Worm (Caenorhabditis elegans) whole organism, L1 larva: Measurements from ENCODE around the gene C26H9A.3.
A peak's percentile ranks its signal among the peaks of the same experiment; 100 is the strongest.

Source experiments
- C04F5.9 ChIP-seq: sonication (generic microtip); optimal IDR thresholded peaks from 2 replicates; lab custom pipeline; 2016; ENCODE audit warnings: missing genetic modification characterization, missing compliant biosample characterization
- C16A3.4 ChIP-seq: fragments of 150-350 bp; optimal IDR thresholded peaks from 2 replicates; lab custom pipeline; 2014; ENCODE audit warnings: missing biosample characterization, missing genetic modification characterization
- C34B4.2 ChIP-seq: sonication (generic microtip); optimal IDR thresholded peaks from 2 replicates; lab custom pipeline; 2017; ENCODE audit warnings: mild to moderate bottlenecking, missing genetic modification characterization, missing compliant biosample characterization
- F16B12.6 ChIP-seq: fragments of 150-350 bp; optimal IDR thresholded peaks from 2 replicates; lab custom pipeline; 2014; ENCODE audit warnings: missing biosample characterization, missing genetic modification characterization
- Y116A8C.19 ChIP-seq: sonication (generic microtip); optimal IDR thresholded peaks from 2 replicates; lab custom pipeline; 2016; ENCODE audit warnings: missing compliant biosample characterization, missing genetic modification characterization, borderline replicate concordance
- aha-1 ChIP-seq: fragments of 150-350 bp; optimal IDR thresholded peaks from 2 replicates; lab custom pipeline; 2014; ENCODE audit warnings: missing biosample characterization, missing genetic modification characterization
- alr-1 ChIP-seq: fragments of 200-800 bp; sonication (Bioruptor generic); optimal IDR thresholded peaks from 2 replicates; lab custom pipeline; 2018; ENCODE audit warnings: borderline replicate concordance, mild to moderate bottlenecking, missing genetic modification characterization, missing compliant biosample characterization
- aly-2 ChIP-seq: fragments of 150-350 bp; optimal IDR thresholded peaks from 2 replicates; lab custom pipeline; 2014; ENCODE audit warnings: missing biosample characterization, missing genetic modification characterization
- blmp-1 ChIP-seq: fragments of 150-350 bp; optimal IDR thresholded peaks from 2 replicates; lab custom pipeline; 2014; ENCODE audit warnings: missing biosample characterization, missing genetic modification characterization
- ceh-63 ChIP-seq: fragments of 200-800 bp; sonication (Bioruptor generic); optimal IDR thresholded peaks from 2 replicates; lab custom pipeline; 2018; ENCODE audit warnings: mild to moderate bottlenecking, missing genetic modification characterization, missing compliant biosample characterization
- ceh-82 ChIP-seq, 3 experiments: fragments of 150-350 bp in 1 of 3; sonication (generic microtip) in 2 of 3; optimal IDR thresholded peaks; 2 replicates each; lab custom pipeline; 2014 to 2017; ENCODE audit warnings: missing biosample characterization in 3 of 3, missing genetic modification characterization in 3 of 3
- ceh-90 ChIP-seq: sonication (generic microtip); optimal IDR thresholded peaks from 2 replicates; lab custom pipeline; 2016; ENCODE audit warnings: missing genetic modification characterization, missing compliant biosample characterization
- dpl-1 ChIP-seq, 3 experiments: fragments of 150-350 bp in 2 of 3; sonication (generic microtip) in 1 of 3; optimal IDR thresholded peaks; 2 replicates each; lab custom pipeline; 2014 to 2017; ENCODE audit warnings: missing biosample characterization in 3 of 3, missing genetic modification characterization in 3 of 3, missing genetic modification reagents in 3 of 3
- dsc-1 ChIP-seq: sonication (generic microtip); optimal IDR thresholded peaks from 2 replicates; lab custom pipeline; 2016; ENCODE audit warnings: mild to moderate bottlenecking, missing genetic modification characterization, missing compliant biosample characterization
- efl-3 ChIP-seq: fragments of 200-800 bp; sonication (Bioruptor generic); optimal IDR thresholded peaks from 2 replicates; lab custom pipeline; 2018; ENCODE audit warnings: mild to moderate bottlenecking, missing genetic modification characterization, missing compliant biosample characterization
- egl-27 ChIP-seq, 2 experiments: fragments of 150-350 bp in 1 of 2; sonication (generic microtip); optimal IDR thresholded peaks; 3 replicates each; lab custom pipeline; 2017 to 2018; ENCODE audit warnings: missing biosample characterization in 2 of 2, missing genetic modification characterization in 2 of 2, missing genetic modification reagents in 2 of 2
- elt-2 ChIP-seq: sonication (generic microtip); optimal IDR thresholded peaks from 2 replicates; lab custom pipeline; 2016; ENCODE audit warnings: missing genetic modification characterization, mild to moderate bottlenecking, inconsistent platforms, missing compliant biosample characterization, missing genetic modification reagents
- fkh-4 ChIP-seq: sonication (generic microtip); optimal IDR thresholded peaks from 2 replicates; lab custom pipeline; 2016; ENCODE audit warnings: missing compliant biosample characterization, missing genetic modification characterization, borderline replicate concordance
- fkh-8 ChIP-seq: sonication (generic microtip); optimal IDR thresholded peaks from 2 replicates; lab custom pipeline; 2016; ENCODE audit warnings: mild to moderate bottlenecking, missing genetic modification characterization, missing compliant biosample characterization
- fos-1 ChIP-seq: fragments of 150-350 bp; optimal IDR thresholded peaks from 2 replicates; lab custom pipeline; 2014; ENCODE audit warnings: missing biosample characterization, missing genetic modification characterization
- grh-1 ChIP-seq: fragments of 200-800 bp; sonication (Bioruptor generic); IDR thresholded peaks from 2 replicates; pipeline ENCODE4 v1.3.6; 2022; ENCODE audit warnings: missing genetic modification reagents, missing genetic modification characterization, missing compliant biosample characterization
- hlh-17 ChIP-seq: fragments of 200-800 bp; sonication (Bioruptor generic); optimal IDR thresholded peaks from 2 replicates; lab custom pipeline; 2018; ENCODE audit warnings: missing genetic modification characterization, mild to moderate bottlenecking, missing compliant biosample characterization, moderate library complexity, borderline replicate concordance
- hlh-4 ChIP-seq: sonication (generic microtip); optimal IDR thresholded peaks from 2 replicates; lab custom pipeline; 2016; ENCODE audit warnings: mild to moderate bottlenecking, missing genetic modification characterization, missing compliant biosample characterization
- hpl-2 ChIP-seq: fragments of 150-350 bp; optimal IDR thresholded peaks from 2 replicates; lab custom pipeline; 2014; ENCODE audit warnings: missing biosample characterization, missing genetic modification reagents, missing genetic modification characterization
- irx-1 ChIP-seq: sonication (generic microtip); optimal IDR thresholded peaks from 2 replicates; lab custom pipeline; 2016; ENCODE audit warnings: missing genetic modification characterization, missing compliant biosample characterization
- isw-1 ChIP-seq: fragments of 200-800 bp; sonication (Bioruptor generic); IDR thresholded peaks from 2 replicates; pipeline ENCODE4 v1.3.6; 2022; ENCODE audit warnings: missing genetic modification characterization, missing compliant biosample characterization
- lin-13 ChIP-seq: fragments of 150-350 bp; optimal IDR thresholded peaks from 2 replicates; lab custom pipeline; 2014; ENCODE audit warnings: missing biosample characterization, missing genetic modification reagents, missing genetic modification characterization
- lin-14 ChIP-seq: fragments of 200-800 bp; sonication (Bioruptor generic); optimal IDR thresholded peaks from 2 replicates; lab custom pipeline; 2018; ENCODE audit warnings: mild to moderate bottlenecking, missing genetic modification characterization, moderate library complexity, missing compliant biosample characterization
- lin-35 ChIP-seq, 2 experiments: fragments of 150-350 bp; optimal IDR thresholded peaks; 2 replicates each; lab custom pipeline; 2014; ENCODE audit warnings: missing biosample characterization in 2 of 2, missing genetic modification characterization in 2 of 2, missing genetic modification reagents in 2 of 2
- lin-39 ChIP-seq: fragments of 150-350 bp; optimal IDR thresholded peaks from 2 replicates; lab custom pipeline; 2014; ENCODE audit warnings: missing biosample characterization, missing genetic modification reagents, missing genetic modification characterization
- lir-3 ChIP-seq: sonication (generic microtip); optimal IDR thresholded peaks from 2 replicates; lab custom pipeline; 2016; ENCODE audit warnings: mild to moderate bottlenecking, missing genetic modification characterization, moderate library complexity, missing compliant biosample characterization; ENCODE audit not compliant: poor library complexity
- lsy-2 ChIP-seq, 2 experiments: fragments of 150-350 bp; optimal IDR thresholded peaks; 2 replicates each; lab custom pipeline; 2014; ENCODE audit warnings: missing biosample characterization in 2 of 2, missing genetic modification characterization in 2 of 2
- mef-2 ChIP-seq: fragments of 150-350 bp; optimal IDR thresholded peaks from 2 replicates; lab custom pipeline; 2014; ENCODE audit warnings: missing biosample characterization, missing genetic modification characterization
- nhr-11 ChIP-seq: fragments of 150-350 bp; optimal IDR thresholded peaks from 2 replicates; lab custom pipeline; 2014; ENCODE audit warnings: missing biosample characterization, missing genetic modification characterization
- nhr-12 ChIP-seq: sonication (generic microtip); optimal IDR thresholded peaks from 2 replicates; lab custom pipeline; 2017; ENCODE audit warnings: missing biosample characterization, missing genetic modification characterization
- nhr-20 ChIP-seq: sonication (generic microtip); optimal IDR thresholded peaks from 2 replicates; lab custom pipeline; 2016; ENCODE audit warnings: mild to moderate bottlenecking, missing genetic modification characterization, missing compliant biosample characterization
- nhr-76 ChIP-seq: sonication (generic microtip); optimal IDR thresholded peaks from 2 replicates; lab custom pipeline; 2017; ENCODE audit warnings: missing biosample characterization, missing genetic modification characterization
- nhr-84 ChIP-seq: sonication (generic microtip); optimal IDR thresholded peaks from 2 replicates; lab custom pipeline; 2017; ENCODE audit warnings: missing biosample characterization, missing genetic modification characterization
- nhr-90 ChIP-seq: sonication (generic microtip); optimal IDR thresholded peaks from 2 replicates; lab custom pipeline; 2016; ENCODE audit warnings: mild to moderate bottlenecking, missing genetic modification characterization, missing compliant biosample characterization; ENCODE audit not compliant: poor library complexity
- pqm-1 ChIP-seq: sonication (generic microtip); optimal IDR thresholded peaks from 3 replicates; lab custom pipeline; 2017; ENCODE audit warnings: missing biosample characterization, missing genetic modification characterization
- rnt-1 ChIP-seq: sonication (generic microtip); optimal IDR thresholded peaks from 2 replicates; lab custom pipeline; 2016; ENCODE audit warnings: mild to moderate bottlenecking, missing genetic modification characterization, moderate library complexity, missing compliant biosample characterization
- snu-23 ChIP-seq: sonication (generic microtip); optimal IDR thresholded peaks from 2 replicates; lab custom pipeline; 2016; ENCODE audit warnings: missing genetic modification characterization, missing compliant biosample characterization
- swsn-7 ChIP-seq: sonication (generic microtip); optimal IDR thresholded peaks from 2 replicates; lab custom pipeline; 2016; ENCODE audit warnings: missing genetic modification characterization, missing compliant biosample characterization
- unc-30 ChIP-seq: sonication (generic microtip); optimal IDR thresholded peaks from 2 replicates; lab custom pipeline; 2017; ENCODE audit warnings: missing biosample characterization, missing genetic modification characterization
- unc-86 ChIP-seq: sonication (generic microtip); optimal IDR thresholded peaks from 2 replicates; lab custom pipeline; 2016; ENCODE audit warnings: missing genetic modification characterization, missing compliant biosample characterization
- unc-98 ChIP-seq: fragments of 200-800 bp; sonication (Bioruptor generic); IDR thresholded peaks from 2 replicates; pipeline ENCODE4 v1.3.6; 2022; ENCODE audit warnings: missing genetic modification characterization, missing compliant biosample characterization
- vab-15 ChIP-seq: sonication (generic microtip); optimal IDR thresholded peaks from 2 replicates; lab custom pipeline; 2017; ENCODE audit warnings: missing genotype, mild to moderate bottlenecking, missing genetic modification characterization, missing compliant biosample characterization
- xbp-1 ChIP-seq: sonication (generic microtip); optimal IDR thresholded peaks from 2 replicates; lab custom pipeline; 2016; ENCODE audit warnings: missing genetic modification characterization, missing compliant biosample characterization
- zag-1 ChIP-seq: fragments of 150-350 bp; optimal IDR thresholded peaks from 2 replicates; lab custom pipeline; 2014; ENCODE audit warnings: missing biosample characterization, missing genetic modification characterization
- zip-4 ChIP-seq: fragments of 200-800 bp; sonication (Bioruptor generic); optimal IDR thresholded peaks from 2 replicates; lab custom pipeline; 2018; ENCODE audit warnings: mild to moderate bottlenecking, missing genetic modification characterization, moderate library complexity, missing compliant biosample characterization
- ztf-4 ChIP-seq: fragments of 150-350 bp; optimal IDR thresholded peaks from 2 replicates; lab custom pipeline; 2014; ENCODE audit warnings: missing biosample characterization, missing genetic modification characterization

The C26H9A.3 gene

ce11 chrIV:12653094-12653493 lies 13.9 kb upstream of the C26H9A.3 start, which contains the start of the genes wdfy-3 and C26H9A.4 (continued):
- TF ChIP-seq nhr-84 (tag; lab: Kevin White, UChicago) (no peak), swsn-7 (tag; lab: Kevin White, UChicago) (no peak), nhr-12 (tag; lab: Kevin White, UChicago) (no peak), C16A3.4 (tag; lab: Kevin White, UChicago) (no peak), egl-27 (tag; optimal IDR thresholded peaks at IDR 0.05; lab: Kevin White, UChicago) (no peak), aly-2 (tag; lab: Kevin White, UChicago) (no peak), ceh-90 (peak; percentile 48), zip-4 (no peak), unc-86 (tag; lab: Kevin White, UChicago) (no peak), C04F5.9 (tag; lab: Kevin White, UChicago) (no peak), lin-13 (GFP tag; lab: Kevin White, UChicago) (no peak), grh-1 (GFP tag; lab: Robert Waterston, UW) (no peak), rnt-1 (tag; lab: Kevin White, UChicago) (peak; percentile 81), hlh-17 (GFP tag; lab: Kevin White, UChicago) (no peak), lin-39 (tag; lab: Kevin White, UChicago) (no peak), fos-1 (tag; lab: Kevin White, UChicago) (no peak), vab-15 (tag; lab: Kevin White, UChicago) (no peak), hpl-2 (GFP tag; lab: Kevin White, UChicago) (no peak), C34B4.2 (tag; lab: Kevin White, UChicago) (no peak), pqm-1 (tag; lab: Kevin White, UChicago) (no peak), nhr-20 (tag; lab: Kevin White, UChicago) (no peak), fkh-8 (tag; lab: Kevin White, UChicago) (peak; percentile 14), lin-35 (GFP tag; optimal IDR thresholded peaks at IDR 0.05; lab: Kevin White, UChicago) (peak in 1 of 2 experiments; percentile 8), ceh-63 (GFP tag; lab: Kevin White, UChicago) (no peak), lsy-2 (tag; optimal IDR thresholded peaks at IDR 0.05; lab: Kevin White, UChicago) (peak in 1 of 2 experiments; percentile 37), nhr-11 (tag; lab: Kevin White, UChicago) (no peak), hlh-4 (no peak), alr-1 (no peak), blmp-1 (tag; lab: Kevin White, UChicago) (peak; percentile 31), nhr-90 (tag; lab: Kevin White, UChicago) (peak; percentile 14), nhr-76 (tag; lab: Kevin White, UChicago) (no peak), lir-3 (tag; lab: Kevin White, UChicago) (peak; percentile 39), F16B12.6 (tag; lab: Kevin White, UChicago) (no peak), xbp-1 (no peak), unc-98 (GFP tag; lab: Robert Waterston, UW) (no peak), Y116A8C.19 (no peak), efl-3 (GFP tag; lab: Kevin White, UChicago) (no peak), zag-1 (tag; lab: Kevin White, UChicago) (no peak), dsc-1 (no peak), unc-30 (tag; lab: Kevin White, UChicago) (no peak), fkh-4 (tag; lab: Kevin White, UChicago) (no peak)

- no peak for TF ChIP-seq elt-2 (tag; lab: Kevin White, UChicago)
- TF ChIP-seq dsc-1 = no peak
- peak in 1 of 3 experiments; percentile 57 for TF ChIP-seq dpl-1 (GFP tag; optimal IDR thresholded peaks at IDR 0.05; lab: Kevin White, UChicago)
- no peak for TF ChIP-seq aha-1
- peak; percentile 74 for TF ChIP-seq zag-1 (tag; lab: Kevin White, UChicago)
- TF ChIP-seq ceh-82 (tag; optimal IDR thresholded peaks at IDR 0.05; lab: Kevin White, UChicago) = peak; percentile 0 to 56 (median 1)
- peak; percentile 57 for TF ChIP-seq swsn-7 (tag; lab: Kevin White, UChicago)
- TF ChIP-seq mef-2 (tag; lab: Kevin White, UChicago) = peak; percentile 46
- peak; percentile 51 to 74 for TF ChIP-seq lsy-2 (tag; optimal IDR thresholded peaks at IDR 0.05; lab: Kevin White, UChicago)
- TF ChIP-seq lin-13 (GFP tag; lab: Kevin White, UChicago) = peak; percentile 24
- TF ChIP-seq xbp-1 = peak; percentile 31
- TF ChIP-seq nhr-90 (tag; lab: Kevin White, UChicago) = no peak
- peak; percentile 95 for TF ChIP-seq lin-14 (GFP tag; lab: Kevin White, UChicago)
- no peak for TF ChIP-seq ztf-4
- TF ChIP-seq nhr-20 (tag; lab: Kevin White, UChicago) = no peak
- no peak for TF ChIP-seq lir-3 (tag; lab: Kevin White, UChicago)
- peak; percentile 0 for TF ChIP-seq irx-1 (tag; lab: Kevin White, UChicago)
- TF ChIP-seq fkh-8 (tag; lab: Kevin White, UChicago) = peak; percentile 71
- TF ChIP-seq isw-1 (GFP tag; lab: Robert Waterston, UW) = peak; percentile 37
- TF ChIP-seq fos-1 (tag; lab: Kevin White, UChicago) = peak; percentile 31
- peak; percentile 58 for TF ChIP-seq snu-23 (GFP tag; lab: Kevin White, UChicago)
These were observed 12.4 kb upstream of the C26H9A.3 start for ce11 chrIV:12651570-12651969.
